Worm (Caenorhabditis elegans) whole organism, L4/young adult: ENCODE results near the gene ZK938.11.

Experiments used
- W03F9.2 ChIP-seq: fragments of 150-350 bp; optimal IDR thresholded peaks from 2 replicates; lab custom pipeline; 2014; ENCODE audit warnings: missing biosample characterization, missing genetic modification characterization
- him-1 ChIP-seq: sonication (generic microtip); optimal IDR thresholded peaks from 2 replicates; lab custom pipeline; 2016; ENCODE audit warnings: missing genotype, missing genetic modification reagents, missing genetic modification characterization, missing compliant biosample characterization

- TF ChIP-seq him-1 (tag; lab: Kevin White, UChicago) (no peak), W03F9.2 (tag; lab: Kevin White, UChicago) (no peak)
Observed at ce11 chrII:9871061-9871460, 30.8 kb upstream of the ZK938.11 start, which contains the start of gene chil-7.
